Fruit fly (Drosophila melanogaster) Kc167 (cell line): ENCODE results near the gene CG5194.

Experiments used
- Sin3A ChIP-seq: fragments of >200 bp; optimal IDR thresholded peaks from 2 replicates; lab custom pipeline; 2018; ENCODE audit warnings: missing external identifiers
- h ChIP-seq: fragments of >200 bp; optimal IDR thresholded peaks from 3 replicates; lab custom pipeline; 2018; ENCODE audit warnings: missing external identifiers
- insv ChIP-seq: fragments of >200 bp; optimal IDR thresholded peaks from 3 replicates; lab custom pipeline; 2018; ENCODE audit warnings: missing external identifiers
- psq ChIP-seq: fragments of >200 bp; optimal IDR thresholded peaks from 2 replicates; lab custom pipeline; 2017; ENCODE audit warnings: missing external identifiers

dm6 chr3L:9041042-9041477, 31.4 kb upstream of the CG5194 start, which contains the start of gene Doc1:
- TF ChIP-seq h, result no peak
- TF ChIP-seq insv (lab: Kevin White, UChicago), result no peak
- TF ChIP-seq psq (lab: Kevin White, UChicago), result no peak
- TF ChIP-seq Sin3A, result no peak
